Fruit fly (Drosophila melanogaster) S2 (cell line): ENCODE data around the gene CG5446.

ENCODE experiments used
- CG8478 ChIP-seq: fragments of >200 bp; optimal IDR thresholded peaks from 2 replicates; lab custom pipeline; 2018
- CTCF ChIP-seq, 2 experiments: fragments of >200 bp; optimal IDR thresholded peaks; 2 replicates each; lab custom pipeline; 2018

Gene CG5446

DNA sequence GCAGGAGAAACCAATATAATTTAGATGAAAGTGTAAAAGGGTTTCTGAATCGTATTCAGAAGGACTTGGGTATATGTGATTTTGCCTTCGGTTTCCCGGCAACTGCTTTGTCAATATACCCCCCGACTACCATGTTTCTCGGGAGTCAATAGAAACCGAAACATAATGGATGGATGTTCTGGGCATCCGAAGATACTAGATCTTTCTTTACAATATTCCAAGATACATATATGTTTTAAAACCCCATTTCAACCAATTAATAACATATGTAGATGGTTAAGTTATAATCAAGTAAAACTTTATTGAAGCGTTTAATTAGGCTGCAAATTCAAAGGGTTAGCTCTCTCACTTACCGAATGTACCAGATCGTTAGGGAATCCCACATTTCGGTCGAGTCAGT, 3.3 kb upstream of the CG5446 start, which contains the start of gene CG5435:
Gene CG5435, minus strand, starts transcription at position 101 of the 400 bp plus-strand sequence.
- TF ChIP-seq CG8478 (lab: Kevin White, UChicago), result no peak
- TF ChIP-seq CTCF (optimal IDR thresholded peaks at IDR 0.05; lab: Kevin White, UChicago), result no peak

DNA sequence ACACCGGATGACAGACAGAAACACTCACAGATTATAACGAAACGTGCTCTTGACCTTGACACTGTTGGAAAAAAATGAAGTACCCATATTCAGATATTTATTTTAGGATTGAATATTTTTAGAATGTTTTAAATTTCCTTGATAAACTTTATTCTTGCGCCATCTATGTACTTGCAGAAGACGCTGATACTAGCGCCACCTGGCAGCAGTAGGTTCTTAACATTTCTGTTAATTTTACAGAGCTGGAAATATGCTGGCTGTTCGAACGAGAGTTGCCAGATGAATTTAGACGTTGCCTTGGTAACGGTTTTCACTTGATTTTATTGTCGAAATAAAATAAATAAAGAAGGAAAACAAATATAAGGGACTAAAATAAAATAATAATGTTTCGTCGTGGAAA, 3.0 kb downstream of the CG5446 start, which contains the start of gene Fam92:
Gene Fam92, plus strand, starts transcription at position 350 of the 400 bp plus-strand sequence.
- no peak for TF ChIP-seq CG8478 (lab: Kevin White, UChicago)
- TF ChIP-seq CTCF (optimal IDR thresholded peaks at IDR 0.05; lab: Kevin White, UChicago), result peak; percentile 84 to 94

DNA sequence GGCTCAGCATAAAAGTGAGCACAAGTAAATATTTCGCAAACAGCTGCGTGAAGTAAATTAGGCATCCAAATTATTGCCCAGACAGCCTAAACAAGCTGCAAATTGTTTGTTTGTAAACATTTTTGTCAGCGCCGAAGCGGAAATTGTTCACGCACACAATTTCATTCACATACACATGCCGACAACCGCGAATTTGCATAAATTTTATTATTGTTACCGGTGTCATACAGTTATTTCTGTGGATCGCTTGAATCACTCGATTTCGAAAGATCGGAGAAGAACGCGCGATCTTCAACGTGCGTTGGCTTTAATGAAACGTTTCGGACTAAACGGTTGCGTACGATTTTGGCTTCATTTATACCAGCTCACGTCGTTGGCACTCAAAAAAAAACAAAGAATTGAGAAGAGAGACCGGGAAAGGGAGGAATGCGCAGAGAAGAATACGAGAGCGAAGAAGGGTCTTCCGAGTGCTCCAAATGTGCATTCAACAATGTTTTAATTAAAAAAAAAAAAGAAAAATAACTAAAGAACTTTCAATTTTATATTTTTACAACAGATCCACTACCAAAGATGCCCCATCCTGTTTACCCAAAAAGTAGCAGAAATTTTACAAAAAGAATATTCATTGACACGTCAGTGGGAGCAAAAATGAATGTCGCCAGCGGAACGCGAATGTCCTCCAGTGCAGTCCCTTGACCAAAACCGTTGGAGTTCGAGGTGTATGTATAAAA, 4.2 kb downstream of the CG5446 start, which contains the start of gene vir-1:
Gene vir-1, minus strand, starts transcription at position 334 of the 731 bp plus-strand sequence.
- no peak for TF ChIP-seq CTCF (optimal IDR thresholded peaks at IDR 0.05; lab: Kevin White, UChicago)
- no peak for TF ChIP-seq CG8478 (lab: Kevin White, UChicago)

DNA sequence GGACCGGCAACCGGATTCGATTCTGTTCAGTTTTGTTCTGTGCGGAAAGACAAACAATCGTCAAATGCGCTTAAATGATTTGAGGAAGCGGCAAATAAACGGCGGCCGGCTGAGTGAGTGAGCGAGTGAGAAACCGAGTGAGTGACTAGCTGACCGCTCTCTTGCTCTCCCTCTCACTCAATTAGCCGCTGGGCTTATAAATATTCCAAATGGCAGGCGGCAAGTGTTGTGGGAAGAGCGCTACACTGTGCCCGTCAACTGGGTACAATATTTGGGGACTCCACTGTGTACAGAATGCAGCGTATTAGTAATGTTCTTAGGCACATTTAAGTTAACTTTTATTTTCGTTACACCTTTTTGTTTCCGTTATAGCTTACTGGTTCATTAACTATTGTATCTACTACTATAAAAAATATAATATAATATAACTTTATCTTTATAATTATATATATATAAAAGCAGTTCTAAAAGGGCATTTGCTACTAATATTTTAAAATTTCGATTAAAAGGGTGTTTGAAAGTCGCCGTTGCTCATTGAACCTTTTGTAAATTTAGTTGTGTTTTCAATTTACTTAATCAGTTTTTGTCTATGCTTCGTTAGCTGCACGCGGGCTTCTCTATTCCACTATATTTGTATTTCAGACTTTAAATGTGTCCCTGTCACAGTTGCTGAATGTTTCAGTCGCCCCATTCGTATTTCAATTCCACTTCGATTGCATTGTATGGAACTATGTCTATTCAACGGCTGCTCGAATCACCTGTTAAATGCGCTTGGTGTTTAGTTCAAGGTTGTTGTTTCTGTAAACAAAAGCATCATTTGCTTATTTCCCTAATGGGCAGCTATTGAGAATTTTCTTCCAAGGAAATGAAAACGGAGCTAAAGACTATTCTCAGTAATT, 5.5 kb downstream of the CG5446 start:
- TF ChIP-seq CTCF (optimal IDR thresholded peaks at IDR 0.05; lab: Kevin White, UChicago) (no peak), CG8478 (lab: Kevin White, UChicago) (no peak)

DNA sequence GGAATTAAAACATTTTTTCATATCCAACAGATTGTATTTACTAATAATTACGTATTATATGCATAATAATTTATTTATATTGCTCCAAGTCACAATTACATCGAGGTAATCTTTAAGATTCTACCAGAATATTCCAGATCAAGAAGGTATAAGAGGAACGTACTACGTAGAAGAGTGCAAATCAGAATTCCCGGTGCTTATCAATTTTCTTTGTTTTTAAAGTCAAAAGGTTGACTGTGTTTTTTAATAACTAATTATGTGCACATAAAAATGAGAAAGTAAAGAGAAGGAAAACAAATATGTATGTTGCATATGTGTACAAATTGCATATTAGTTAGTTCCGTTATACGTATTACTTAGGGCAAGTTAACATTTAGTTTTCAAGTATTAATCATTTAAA, 6.3 kb downstream of the CG5446 start:
- TF ChIP-seq CTCF (optimal IDR thresholded peaks at IDR 0.05; lab: Kevin White, UChicago) (no peak), CG8478 (lab: Kevin White, UChicago) (no peak)

DNA sequence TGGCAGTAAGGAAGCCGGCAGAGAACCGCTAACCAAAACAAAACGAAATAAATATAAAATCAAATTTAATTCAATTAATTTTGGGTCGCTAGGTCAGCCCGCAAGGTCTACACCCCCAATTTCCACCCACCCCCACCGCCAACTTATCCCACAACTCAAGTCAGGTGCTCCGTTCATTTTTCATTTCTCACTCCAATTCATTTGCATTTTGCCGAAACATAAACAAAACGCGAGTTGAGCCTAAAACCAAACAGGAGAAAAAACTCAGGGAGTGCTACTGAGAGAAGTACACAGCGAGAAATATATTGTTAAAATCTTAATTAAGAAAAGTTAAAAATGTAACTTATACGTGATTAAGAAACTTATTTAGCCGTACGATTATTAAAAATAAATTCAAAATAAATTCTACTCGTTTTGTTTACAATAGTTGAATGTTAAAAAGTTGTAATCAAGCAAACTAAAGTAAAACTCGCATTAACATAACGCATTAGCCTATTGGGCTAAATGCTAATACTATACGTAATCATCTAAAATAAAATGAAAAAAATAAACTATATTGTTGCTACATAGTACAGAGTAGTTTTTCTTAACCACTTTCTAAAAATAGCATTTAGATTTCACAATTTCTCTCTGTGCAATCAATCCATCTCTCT, 11.9 kb downstream of the CG5446 start:
- no peak for TF ChIP-seq CG8478 (lab: Kevin White, UChicago)
- TF ChIP-seq CTCF (optimal IDR thresholded peaks at IDR 0.05; lab: Kevin White, UChicago), result no peak

DNA sequence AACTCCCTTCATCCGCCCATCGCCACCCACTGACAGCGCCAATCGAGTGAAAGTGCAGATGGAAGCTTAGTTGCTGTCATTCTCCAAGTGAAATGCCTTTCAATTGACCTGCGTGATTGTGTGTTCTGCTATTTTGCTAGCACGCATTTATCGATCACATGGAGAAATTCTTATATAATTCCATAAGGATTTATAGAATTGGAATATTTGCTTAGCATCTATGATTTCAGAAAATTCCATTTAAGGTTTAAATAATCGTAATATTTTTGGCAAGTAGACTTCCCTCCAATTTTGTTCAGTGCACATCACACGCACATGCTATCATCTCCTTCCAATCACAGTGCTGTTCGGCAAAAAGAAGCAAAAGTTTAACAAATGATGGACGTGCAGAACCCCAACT, 13.6 kb downstream of the CG5446 start:
- no peak for TF ChIP-seq CG8478 (lab: Kevin White, UChicago)
- no peak for TF ChIP-seq CTCF (optimal IDR thresholded peaks at IDR 0.05; lab: Kevin White, UChicago)

DNA sequence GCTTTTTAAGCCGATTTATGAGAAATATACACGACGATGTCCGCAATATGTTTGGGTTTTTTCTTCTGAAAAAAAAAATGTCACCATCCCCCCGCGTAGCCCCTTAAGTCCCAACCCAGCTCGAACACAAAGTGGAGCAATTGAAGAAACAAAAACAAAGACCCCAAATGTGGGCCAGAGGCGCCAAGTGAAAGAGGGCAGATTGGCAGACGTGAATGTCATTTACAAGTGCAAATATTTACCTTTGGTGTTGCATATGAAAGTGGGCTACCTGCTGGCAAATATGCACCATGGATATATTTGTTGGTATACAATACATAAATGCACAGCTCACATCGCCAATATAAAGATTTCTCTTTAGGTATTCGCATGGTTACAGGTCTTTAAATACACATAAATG, 16.8 kb downstream of the CG5446 start:
- no peak for TF ChIP-seq CG8478 (lab: Kevin White, UChicago)
- TF ChIP-seq CTCF (optimal IDR thresholded peaks at IDR 0.05; lab: Kevin White, UChicago), result no peak

DNA sequence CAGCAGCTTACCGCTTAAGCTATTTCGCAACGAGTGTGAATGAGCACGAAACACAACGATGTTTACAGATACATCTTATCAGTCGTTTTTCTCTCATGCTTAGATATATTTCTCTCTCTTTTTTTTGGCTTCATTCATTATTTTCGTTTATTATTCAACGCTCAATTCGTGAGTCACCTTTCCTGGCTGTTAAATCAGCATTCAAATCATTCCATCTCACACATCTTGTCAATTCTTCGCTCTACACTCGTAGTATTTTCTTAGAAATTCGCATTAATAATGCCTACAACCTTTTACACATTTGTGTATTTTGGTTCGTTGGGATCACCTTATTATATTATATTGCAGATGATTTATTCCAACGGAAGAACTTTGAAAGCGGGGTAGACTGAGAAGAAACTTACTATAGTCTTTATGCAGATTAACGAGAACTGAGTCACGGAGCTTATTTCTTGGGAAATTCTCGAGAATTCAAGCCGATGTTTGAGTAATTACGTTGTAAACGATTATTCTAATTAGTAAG, 22.9 kb downstream of the CG5446 start:
- TF ChIP-seq CG8478 (lab: Kevin White, UChicago) (no peak), CTCF (optimal IDR thresholded peaks at IDR 0.05; lab: Kevin White, UChicago) (no peak)

DNA sequence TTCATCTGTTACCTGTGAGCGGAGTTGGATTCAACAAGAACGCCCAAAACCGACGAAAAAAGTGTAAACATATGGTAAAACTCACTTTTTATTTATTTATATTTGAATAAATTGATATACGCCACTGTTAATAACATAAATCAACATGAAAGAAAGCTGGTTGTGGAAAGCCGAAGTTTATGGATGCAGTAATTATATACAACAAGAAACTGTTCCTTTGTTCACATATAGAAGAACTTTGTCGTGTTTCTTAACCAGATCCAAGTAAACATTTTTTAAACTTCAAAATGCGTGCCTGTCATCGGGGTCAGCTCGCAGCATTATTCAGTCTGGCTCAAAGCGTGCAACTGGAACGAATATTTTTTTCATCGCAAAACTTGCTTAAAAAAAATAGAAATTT, 29.5 kb downstream of the CG5446 start, which contains the start of gene Pkd2:
Gene Pkd2, plus strand, starts transcription at position 301 of the 400 bp plus-strand sequence.
- TF ChIP-seq CTCF (optimal IDR thresholded peaks at IDR 0.05; lab: Kevin White, UChicago), result no peak
- no peak for TF ChIP-seq CG8478 (lab: Kevin White, UChicago)

DNA sequence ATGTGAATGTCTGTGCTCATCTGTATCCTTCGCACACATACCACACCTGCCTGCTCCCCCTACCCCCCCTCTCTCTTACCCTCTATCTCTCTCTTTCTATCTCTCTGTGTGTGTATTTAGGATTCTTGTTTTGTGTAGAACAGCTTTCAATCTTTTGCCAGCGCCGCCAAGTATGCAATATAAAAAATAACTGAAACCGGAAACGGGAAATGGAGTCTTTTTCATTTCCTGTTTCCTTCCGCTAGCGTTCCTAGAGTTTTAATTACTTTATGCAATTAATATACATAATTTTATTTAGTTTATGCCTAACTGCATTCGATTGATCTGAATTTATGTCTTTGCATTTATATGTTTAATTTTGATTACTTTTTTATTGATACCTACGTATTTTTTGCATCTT, 35.1 kb downstream of the CG5446 start:
- TF ChIP-seq CG8478 (lab: Kevin White, UChicago), result no peak
- TF ChIP-seq CTCF (optimal IDR thresholded peaks at IDR 0.05; lab: Kevin White, UChicago), result no peak
